Fruit fly (Drosophila melanogaster) whole organism, pupa: ENCODE measurements around the gene alphaSnap.

Source experiments
- CG12605 ChIP-seq: fragments of 200-800 bp; sonication (Bioruptor generic); IDR thresholded peaks from 2 replicates; pipeline ENCODE4 v1.3.6; 2022; ENCODE audit warnings: missing biosample characterization, missing genetic modification characterization
- CG17806 ChIP-seq: fragments of 200-800 bp; sonication (Bioruptor generic); optimal IDR thresholded peaks from 2 replicates; lab custom pipeline; 2018; ENCODE audit warnings: missing biosample characterization, mild to moderate bottlenecking, missing genetic modification characterization, moderate library complexity
- fd96Ca ChIP-seq: fragments of 200-800 bp; sonication (Bioruptor generic); IDR thresholded peaks from 3 replicates; pipeline ENCODE4 v1.3.6; 2022; ENCODE audit warnings: missing biosample characterization, missing genetic modification characterization

DNA sequence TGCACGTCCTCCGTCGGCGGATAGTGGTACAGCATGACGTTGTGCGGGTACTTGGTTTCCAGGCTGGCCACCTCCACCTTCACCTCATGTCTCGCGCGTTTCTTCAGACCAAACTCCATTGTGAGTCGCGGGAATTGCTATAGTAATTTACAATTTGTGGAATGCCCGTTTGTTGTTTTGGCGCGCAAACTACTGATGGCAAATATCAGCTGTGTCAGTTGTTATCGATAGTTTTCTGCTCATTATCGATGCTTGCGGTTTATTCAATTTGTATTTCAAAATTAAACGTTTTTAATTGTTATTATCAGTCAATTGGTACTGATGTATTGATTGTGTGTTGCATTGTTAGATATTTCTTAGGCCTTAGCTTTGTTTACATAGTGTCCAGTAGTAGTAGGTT is 48.0 kb downstream of the alphaSnap start, which contains the start of gene Prim2:
- TF ChIP-seq CG12605 (GFP tag; lab: Robert Waterston, UW), result no peak
- no peak for TF ChIP-seq fd96Ca (GFP tag; lab: Robert Waterston, UW)
- TF ChIP-seq CG17806 (tag; lab: Kevin White, UChicago), result no peak
